Worm (Caenorhabditis elegans) whole organism, L4/young adult: ENCODE measurements around the gene C54E10.7.

Experiments
- dao-5 ChIP-seq: sonication (generic microtip); optimal IDR thresholded peaks from 2 replicates; lab custom pipeline; 2016; ENCODE audit warnings: missing genotype, missing genetic modification characterization, moderate library complexity, missing compliant biosample characterization
- him-1 ChIP-seq: sonication (generic microtip); optimal IDR thresholded peaks from 2 replicates; lab custom pipeline; 2016; ENCODE audit warnings: missing genotype, missing genetic modification reagents, missing genetic modification characterization, missing compliant biosample characterization

ce11 chrV:18842468-18842867, 31.0 kb downstream of the C54E10.7 start:
- TF ChIP-seq him-1 (no peak), dao-5 (tag; lab: Kevin White, UChicago) (no peak)
